Fruit fly (Drosophila melanogaster) ovary, adult (tissue): ENCODE measurements around the gene Srp72.
A peak's percentile ranks its signal among the peaks of the same experiment; 100 is the strongest.

Source experiments
- CG17801 ChIP-seq: fragments of 200-800 bp; optimal IDR thresholded peaks from 2 replicates; lab custom pipeline; 2019; ENCODE audit warnings: missing biosample characterization, mild to moderate bottlenecking, missing genetic modification characterization, moderate library complexity; ENCODE audit not compliant: partially characterized antibody

The Srp72 gene

DNA sequence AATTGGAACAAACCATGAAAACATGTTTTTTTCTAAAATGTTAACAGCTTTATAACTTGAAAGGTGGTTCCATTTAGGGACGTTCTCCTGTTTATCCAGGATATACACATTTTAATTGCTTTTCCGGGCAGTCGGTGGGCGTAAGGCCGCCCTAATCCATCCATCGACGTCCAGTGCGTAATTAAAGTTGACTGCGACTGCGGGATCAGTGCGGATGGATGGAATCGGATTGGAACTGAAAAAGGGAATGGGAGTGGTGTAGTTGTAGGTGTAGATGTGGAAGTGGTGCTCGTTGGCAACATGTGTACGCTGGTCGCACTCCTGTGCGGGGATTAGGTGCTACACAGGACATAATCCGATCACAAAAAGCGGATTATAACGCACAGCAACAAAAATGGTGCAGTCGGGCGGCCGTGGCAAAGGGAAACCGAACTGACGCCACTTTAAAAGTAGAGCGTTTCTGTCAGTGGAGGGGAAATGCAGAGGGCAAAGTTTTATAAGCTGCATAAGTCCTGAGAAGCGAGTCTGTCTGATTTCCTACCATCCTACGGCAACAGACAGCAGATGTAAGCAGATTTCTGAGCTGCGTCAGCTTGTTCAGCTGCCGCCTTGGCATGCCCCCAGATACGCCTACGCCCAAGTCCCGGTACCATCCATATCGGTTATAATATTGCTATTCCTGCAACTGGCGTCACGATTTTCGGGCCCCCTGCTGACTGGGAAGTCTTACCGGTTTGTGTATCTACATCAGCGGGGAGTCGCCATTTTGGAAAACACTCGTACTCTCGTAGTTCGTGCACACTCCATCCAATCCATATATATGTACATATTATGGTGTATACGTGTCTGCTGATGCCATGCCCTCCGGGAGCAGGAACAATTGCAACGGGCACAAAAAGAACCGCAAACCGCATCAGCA lies 9.2 kb downstream of the Srp72 start:
- TF ChIP-seq CG17801 (GFP tag; lab: Kevin White, UChicago): no peak

DNA sequence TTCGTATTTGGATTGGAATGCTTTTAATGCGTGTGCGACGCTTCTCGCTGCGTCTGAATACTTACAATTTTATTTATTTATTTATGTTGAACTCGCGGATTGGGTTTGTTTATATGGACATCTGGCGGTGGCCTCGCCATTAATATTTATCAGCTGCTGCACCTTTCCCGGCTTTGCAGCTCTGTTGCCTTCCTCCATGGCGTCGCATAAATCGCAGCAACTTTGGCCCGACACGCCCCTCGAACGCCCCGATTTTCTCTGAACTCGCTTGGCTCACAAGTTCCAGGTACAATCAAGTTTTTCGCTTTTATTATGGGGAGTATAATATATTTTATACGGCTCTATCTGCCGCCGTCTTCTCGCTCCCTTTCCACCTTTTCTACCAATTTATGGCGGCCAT lies 11.6 kb downstream of the Srp72 start:
- no peak for TF ChIP-seq CG17801 (GFP tag; lab: Kevin White, UChicago)

- no peak for TF ChIP-seq CG17801 (GFP tag; lab: Kevin White, UChicago)
Observed at dm6 chr3R:20602599-20602998, 14.1 kb downstream of the Srp72 start.

DNA sequence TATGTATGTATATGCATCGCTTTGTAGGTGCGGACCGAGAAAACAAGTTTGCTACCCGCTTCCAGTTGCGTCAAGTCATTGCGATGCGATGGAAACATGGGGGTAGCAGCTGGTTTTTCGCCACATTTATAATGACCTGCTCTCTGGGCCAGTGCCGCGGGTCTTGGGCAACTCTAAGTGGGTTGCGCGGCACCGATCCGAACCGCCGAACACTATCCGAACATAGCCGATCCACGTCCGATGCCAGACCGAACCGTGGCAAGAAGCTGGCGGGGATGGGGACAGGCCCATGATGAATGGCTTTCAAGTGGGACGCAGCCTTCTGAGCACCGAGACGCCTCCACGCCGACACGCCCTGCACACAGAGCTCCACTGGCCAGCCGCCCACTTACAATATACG lies 15.6 kb downstream of the Srp72 start:
- TF ChIP-seq CG17801 (GFP tag; lab: Kevin White, UChicago): no peak

DNA sequence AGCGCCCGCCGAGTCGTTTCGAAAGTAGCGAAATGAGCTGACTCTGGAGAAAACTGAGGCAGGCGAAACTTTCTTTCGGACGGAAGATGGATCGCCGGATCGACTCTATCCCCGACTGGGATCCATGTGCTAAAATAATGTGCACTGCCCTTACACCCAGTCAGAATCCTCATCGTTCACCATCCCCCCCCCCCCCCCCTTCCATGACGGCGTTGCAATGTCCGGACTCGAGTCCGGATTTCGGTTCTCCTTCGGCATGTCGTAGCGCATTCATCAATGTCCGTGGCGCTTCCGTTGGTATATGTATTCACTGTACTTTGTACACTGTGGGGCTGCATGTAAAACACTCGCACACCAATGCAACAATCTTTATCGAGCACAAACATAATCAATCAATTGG lies 16.6 kb downstream of the Srp72 start:
- TF ChIP-seq CG17801 (GFP tag; lab: Kevin White, UChicago): no peak

DNA sequence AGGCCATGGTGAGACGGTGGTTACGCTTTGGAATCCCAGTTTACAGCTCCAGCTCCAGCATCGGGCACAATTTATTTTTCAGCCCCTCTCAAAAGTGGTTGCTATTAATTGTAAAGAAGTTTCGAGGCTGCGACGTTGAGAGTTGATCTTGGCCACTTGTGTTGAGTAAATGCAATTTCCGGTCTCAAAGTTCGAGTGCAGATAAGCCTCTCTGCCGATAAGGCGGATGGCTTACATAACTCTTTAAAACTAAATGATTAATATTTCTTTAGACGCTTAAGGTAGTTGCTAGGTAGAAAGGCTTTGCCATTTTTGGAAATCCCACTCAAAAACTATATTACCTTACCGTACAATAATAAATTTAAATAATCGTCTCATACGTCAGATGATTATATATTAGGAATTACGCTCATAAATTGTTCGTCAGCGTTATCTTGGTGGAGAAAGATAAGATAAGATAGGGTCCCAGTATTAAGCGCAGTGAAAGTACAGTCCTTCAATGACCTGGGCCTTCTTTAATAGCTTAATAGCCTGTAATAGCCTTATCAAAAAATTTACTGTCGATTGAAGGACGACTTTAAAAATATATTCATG lies 17.1 kb downstream of the Srp72 start:
- no peak for TF ChIP-seq CG17801 (GFP tag; lab: Kevin White, UChicago)

- TF ChIP-seq CG17801 (GFP tag; lab: Kevin White, UChicago): no peak
Observed at dm6 chr3R:20608199-20608598, 19.7 kb downstream of the Srp72 start.

DNA sequence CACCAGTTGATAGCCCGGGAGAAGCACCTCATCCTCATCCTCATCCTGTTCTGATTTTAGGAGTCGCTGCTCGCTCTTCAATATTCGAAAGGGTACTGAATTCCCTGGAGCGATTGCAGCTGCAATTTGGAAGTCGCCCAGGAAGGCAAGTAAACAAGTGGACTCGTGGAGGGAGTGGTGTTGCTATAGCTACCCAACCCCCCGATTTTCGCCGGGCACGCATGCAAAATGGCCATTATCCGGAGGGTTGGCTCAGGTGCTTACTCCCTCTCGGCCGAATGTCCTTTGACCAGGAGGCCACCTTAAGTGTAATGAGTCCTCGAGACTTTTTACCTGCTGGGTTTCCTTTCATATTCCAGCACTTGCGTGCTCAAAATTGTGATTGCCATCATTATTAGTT lies 28.3 kb downstream of the Srp72 start, which contains the start of gene CG15923:
TSS of gene CG15923 (minus strand) at position 101 of the 400 bp plus-strand sequence.
- TF ChIP-seq CG17801 (GFP tag; lab: Kevin White, UChicago): no peak

DNA sequence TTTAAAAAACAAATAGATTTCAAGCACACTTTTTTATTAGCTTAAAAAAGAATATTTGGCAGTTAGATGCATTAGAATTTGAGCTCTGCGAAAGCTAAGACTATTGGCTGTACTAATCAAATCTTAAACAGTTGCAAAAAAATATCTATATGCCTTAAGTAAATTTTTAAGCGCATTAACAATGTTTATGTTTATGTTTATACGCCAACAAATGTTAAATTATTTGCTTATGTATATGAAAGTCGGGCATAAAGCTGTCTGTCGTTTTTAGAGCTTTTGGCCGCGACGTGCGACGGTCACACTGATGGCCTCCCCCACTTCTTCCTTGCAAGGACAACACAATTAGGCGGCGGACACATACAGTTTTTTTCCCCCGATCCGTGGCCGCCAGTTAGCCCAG lies 29.1 kb downstream of the Srp72 start, which contains the start of gene CG5466:
TSS of gene CG5466 (plus strand) at position 301 of the 400 bp plus-strand sequence.
- no peak for TF ChIP-seq CG17801 (GFP tag; lab: Kevin White, UChicago)

DNA sequence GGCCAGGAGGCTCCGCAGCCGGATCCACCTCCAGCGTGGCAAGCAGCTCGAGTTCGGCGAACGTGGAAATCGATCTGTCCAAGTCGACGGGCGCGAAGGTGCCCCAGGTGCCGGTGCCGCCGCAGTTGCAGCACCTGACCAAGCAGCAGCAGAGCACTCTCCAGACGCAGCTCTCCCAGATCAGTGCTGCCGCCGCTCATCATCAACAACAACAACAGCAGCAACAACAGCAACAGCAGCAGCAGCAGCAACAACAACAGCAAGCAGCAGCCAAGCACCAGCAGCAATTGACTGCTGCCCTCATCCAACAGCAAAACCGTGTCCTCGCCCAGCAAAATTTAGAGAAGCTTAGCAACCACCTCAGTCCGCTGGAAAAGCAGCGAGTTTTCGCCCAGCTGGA lies 30.4 kb downstream of the Srp72 start:
- no peak for TF ChIP-seq CG17801 (GFP tag; lab: Kevin White, UChicago)

dm6 chr3R:20621805-20622286 lies 33.3 kb downstream of the Srp72 start, which contains the start of gene H:
Gene H (plus strand): TSS chr3R:20621938.
- TF ChIP-seq CG17801 (GFP tag; lab: Kevin White, UChicago): no peak

- TF ChIP-seq CG17801 (GFP tag; lab: Kevin White, UChicago): no peak
Observed at dm6 chr3R:20622297-20623168, 34.0 kb downstream of the Srp72 start.

DNA sequence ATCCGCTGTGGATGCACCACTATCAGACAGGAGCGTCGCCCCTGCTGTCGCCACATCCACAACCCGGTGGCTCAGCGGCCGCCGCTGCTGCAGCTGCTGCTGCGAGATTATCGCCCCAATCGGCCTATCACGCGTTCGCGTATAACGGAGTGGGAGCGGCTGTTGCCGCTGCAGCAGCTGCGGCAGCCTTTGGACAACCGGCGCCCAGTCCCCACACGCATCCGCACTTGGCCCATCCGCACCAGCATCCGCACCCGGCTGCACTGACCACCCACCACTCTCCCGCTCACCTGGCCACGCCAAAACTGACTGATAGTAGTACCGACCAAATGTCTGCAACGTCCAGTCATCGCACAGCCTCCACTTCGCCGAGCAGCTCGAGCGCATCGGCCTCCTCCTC lies 37.6 kb downstream of the Srp72 start:
- no peak for TF ChIP-seq CG17801 (GFP tag; lab: Kevin White, UChicago)

DNA sequence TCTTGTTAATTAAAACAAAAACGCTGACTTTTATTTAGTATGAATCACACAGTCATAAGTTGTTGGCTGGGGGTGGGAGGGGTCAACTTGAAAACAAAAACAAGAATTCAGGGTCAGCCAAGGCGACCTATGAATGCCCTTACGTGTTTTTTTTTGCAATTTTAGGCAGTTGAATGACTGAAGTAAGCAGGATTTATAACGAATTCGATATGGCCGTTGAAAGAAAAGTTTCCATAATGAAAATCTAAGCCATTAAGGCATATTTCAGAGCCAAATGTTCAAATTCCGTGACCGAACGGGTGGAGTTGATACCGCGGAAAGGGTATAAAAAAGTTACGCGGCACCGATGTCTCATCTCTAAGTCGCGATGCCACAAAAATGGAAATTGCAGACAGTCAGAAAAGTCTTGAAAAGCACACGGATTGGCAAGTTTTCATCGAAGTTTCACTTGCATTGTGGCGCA lies 45.5 kb downstream of the Srp72 start:
- peak; percentile 46 for TF ChIP-seq CG17801 (GFP tag; lab: Kevin White, UChicago)
